Fruit fly (Drosophila melanogaster): ENCODE results near the gene CstF50.
A peak's percentile ranks its signal among the peaks of the same experiment; 100 is the strongest.

CstF50 gene

DNA sequence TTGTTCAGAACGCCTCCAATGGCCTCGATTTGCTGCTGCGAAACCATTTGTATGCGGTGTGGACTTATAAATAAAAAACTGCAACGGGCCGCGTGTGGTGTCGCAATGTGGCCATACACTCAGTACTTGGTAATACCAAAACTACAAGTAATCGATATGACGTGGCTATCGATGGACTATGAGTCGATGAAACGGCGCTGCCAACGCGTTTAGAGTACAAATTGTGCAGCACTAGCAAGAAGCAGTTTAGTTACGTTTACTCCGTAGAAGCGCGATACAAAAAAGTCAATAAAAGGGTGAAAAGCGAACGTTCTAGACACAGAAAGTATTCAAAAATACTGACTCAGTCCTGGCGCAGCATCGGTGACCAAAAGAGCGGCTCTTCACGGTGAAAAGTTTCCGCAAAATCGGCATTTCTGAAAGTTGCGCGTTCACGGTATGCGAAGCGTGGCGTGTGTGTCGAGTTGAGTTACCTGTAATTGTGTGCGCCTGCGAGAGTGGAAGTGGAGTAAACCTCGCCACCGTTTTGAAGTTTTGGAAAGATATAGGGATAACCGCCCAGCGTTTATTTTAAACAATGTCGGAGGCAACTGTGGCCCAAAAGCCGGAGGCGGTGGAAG is 10.8 kb upstream of the CstF50 start, which contains the start of the genes nero and CG1910:
TSS of gene nero (minus strand) at position 130 of the 620 bp plus-strand sequence.
TSS of gene CG1910 (plus strand) at position 215 of the 620 bp plus-strand sequence.
- TF ChIP-seq CTCF (optimal IDR thresholded peaks at IDR 0.05) (peak; percentile 18 to 40), CG8478 (optimal IDR thresholded peaks at IDR 0.05) (no peak)

DNA sequence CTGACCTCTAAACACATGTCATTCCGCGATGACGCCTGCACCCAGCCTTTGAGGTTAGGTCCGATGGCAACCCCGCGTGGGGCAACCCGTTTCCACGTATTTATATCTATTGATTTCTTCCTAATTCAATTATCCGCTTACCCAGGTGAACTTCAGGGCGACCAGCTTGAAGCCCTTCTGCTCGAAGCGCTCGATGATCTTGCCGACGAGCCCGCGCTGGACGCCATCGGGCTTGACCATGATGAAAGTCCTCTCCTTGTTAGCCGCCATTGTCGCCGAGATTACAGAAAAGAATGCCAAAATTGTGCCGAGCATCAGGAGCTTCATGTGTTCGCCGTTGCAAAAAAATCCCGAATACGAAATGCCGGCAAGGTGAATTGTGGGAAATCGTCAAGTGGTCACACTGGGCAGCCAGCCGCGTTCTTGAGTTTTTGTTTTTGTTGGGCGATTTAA is 8.9 kb upstream of the CstF50 start, which contains the start of gene awd:
TSS of gene awd (minus strand) at position 449 of the 453 bp plus-strand sequence.
- TF ChIP-seq CTCF (optimal IDR thresholded peaks at IDR 0.05) (peak in 1 of 2 experiments; percentile 24), CG8478 (optimal IDR thresholded peaks at IDR 0.05) (no peak)

DNA sequence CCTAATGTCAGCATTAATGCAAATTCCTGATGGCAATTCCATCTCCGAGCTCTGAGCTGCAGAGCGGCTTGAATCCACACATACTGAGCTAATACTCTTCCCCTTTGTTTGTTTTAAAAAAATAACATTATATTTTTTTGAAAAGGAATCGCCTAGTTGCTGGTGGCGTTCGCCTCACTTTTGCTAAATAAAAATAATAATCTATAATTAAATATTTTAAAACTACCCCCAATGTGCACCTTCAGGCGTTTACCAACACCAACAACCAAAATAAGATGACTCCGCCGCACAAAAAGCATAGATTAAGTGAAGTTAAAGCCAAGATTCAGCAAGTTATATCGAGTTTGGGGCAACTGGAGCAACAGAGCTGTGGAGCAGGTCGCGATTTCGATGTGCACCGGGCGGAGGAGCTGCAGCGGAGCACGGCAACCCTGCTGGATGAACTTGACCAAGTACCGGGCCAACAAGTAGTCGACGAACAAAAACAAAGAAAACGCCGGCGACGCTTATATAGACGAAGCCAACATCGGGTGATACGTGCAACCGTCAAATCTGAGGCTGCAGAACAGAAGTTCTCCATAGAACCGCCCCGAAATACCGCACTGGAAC is 7.4 kb upstream of the CstF50 start, which contains the start of gene CG1896:
TSS of gene CG1896 (plus strand) at position 239 of the 609 bp plus-strand sequence.
- no peak for TF ChIP-seq CG8478 (optimal IDR thresholded peaks at IDR 0.05)
- TF ChIP-seq CTCF (optimal IDR thresholded peaks at IDR 0.05) = no peak

DNA sequence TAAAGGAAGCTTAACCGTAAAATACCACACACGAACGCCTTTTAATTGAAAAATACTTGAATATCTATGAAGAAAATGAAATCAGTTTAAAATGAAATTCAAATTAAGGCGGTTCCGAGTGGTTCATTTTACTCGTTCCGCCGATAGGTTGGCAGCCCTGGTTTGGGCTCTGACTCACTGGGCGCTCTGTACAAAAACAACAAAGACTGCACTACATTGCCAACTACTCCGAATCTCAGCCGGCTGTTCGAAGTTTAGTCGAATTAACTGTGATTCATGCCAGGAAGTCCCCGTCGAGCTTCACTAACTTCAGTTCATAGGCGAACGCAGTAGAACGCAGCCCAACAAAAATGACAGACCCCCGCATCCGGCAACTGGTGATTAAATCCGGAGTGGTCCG is 6.5 kb upstream of the CstF50 start, which contains the start of gene Tbca:
TSS of gene Tbca (plus strand) at position 212 of the 400 bp plus-strand sequence.
- peak in 1 of 2 experiments; percentile 2 for TF ChIP-seq CTCF (optimal IDR thresholded peaks at IDR 0.05)
- no peak for TF ChIP-seq CG8478 (optimal IDR thresholded peaks at IDR 0.05)

DNA sequence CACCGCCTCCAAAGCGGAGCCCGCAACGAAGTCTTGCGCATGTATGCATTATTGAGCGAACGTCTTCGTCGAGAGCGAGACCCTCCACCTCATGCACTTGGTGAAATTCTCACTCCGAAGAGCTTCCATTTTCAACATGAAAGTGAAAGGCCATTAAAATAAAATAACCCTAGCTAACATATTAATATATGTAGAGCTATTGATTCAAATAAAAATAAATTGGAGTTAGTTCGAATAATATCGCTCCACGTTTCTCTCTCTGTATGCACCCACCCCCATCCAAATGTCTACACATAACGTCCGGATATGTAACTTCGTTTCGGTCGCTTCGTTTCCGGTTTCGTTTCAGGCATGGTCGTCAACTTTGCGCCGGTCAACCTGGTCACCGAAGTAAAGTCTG is 4.5 kb upstream of the CstF50 start:
- TF ChIP-seq CTCF (optimal IDR thresholded peaks at IDR 0.05) (no peak), CG8478 (optimal IDR thresholded peaks at IDR 0.05) (no peak)

DNA sequence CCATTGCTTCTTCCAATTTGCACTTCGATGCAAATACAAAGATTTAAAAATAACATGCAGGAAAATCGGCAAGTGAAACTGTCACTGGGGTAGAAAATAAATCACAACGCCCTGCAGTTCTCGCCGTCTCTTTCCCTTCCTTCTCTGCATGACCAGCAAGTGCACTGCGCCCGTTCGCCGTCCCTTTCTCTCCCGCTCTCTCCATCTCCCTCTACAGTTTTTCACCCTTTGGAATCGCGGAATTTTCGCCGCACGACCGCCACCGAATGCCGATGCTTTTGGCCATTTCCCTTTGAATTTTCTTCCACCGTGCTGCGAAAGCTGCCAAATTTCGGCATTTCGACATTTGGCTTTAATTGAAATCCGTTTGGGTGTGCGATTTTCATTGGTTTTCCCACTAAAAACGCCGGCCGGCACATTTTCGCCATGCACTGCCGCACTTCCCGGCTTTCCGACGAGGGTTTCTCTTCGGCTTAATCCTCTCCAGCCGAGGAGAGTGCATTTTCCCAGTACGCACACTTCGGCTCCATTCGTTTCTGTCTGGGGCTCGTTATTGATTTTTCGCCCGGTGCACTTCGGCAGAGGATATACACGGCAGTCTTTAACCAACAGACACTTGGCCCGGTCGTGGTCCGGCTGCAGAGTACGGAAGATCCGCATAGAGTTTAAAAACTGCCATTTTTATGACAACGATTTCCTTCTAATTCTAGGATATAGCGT is 2.5 kb upstream of the CstF50 start:
- no peak for TF ChIP-seq CG8478 (optimal IDR thresholded peaks at IDR 0.05)
- TF ChIP-seq CTCF (optimal IDR thresholded peaks at IDR 0.05) = no peak

DNA sequence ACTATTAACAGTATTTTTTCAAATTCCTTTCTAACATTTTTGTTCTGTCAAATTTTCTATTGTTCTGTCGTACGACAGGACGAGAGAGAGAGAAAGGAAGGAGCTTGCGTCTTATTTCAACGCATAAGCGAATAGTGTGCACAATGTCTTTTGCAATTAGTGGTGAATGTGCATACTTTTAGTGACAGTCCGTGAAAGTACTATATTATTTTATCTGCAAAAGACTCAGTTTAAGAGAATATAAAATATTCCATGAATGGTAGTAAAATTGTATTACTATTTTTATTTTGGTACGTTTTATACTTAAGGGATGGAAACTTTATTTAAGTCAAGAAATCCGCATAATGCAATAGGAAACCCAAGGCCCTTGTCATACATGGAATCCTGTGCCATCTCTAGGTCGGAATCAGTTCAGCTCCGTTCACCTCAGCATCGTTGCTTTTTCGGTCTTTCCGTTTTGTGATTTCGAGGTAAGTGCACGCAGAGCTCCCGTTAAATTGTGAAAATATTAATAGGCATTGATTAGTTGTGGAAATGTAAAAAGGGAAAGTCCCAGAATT is 1.4 kb upstream of the CstF50 start, which contains the start of gene eEF1alpha2:
TSS of gene eEF1alpha2 (plus strand) at position 409 of the 560 bp plus-strand sequence.
- TF ChIP-seq CG8478 (optimal IDR thresholded peaks at IDR 0.05) (no peak), CTCF (optimal IDR thresholded peaks at IDR 0.05) (no peak)

DNA sequence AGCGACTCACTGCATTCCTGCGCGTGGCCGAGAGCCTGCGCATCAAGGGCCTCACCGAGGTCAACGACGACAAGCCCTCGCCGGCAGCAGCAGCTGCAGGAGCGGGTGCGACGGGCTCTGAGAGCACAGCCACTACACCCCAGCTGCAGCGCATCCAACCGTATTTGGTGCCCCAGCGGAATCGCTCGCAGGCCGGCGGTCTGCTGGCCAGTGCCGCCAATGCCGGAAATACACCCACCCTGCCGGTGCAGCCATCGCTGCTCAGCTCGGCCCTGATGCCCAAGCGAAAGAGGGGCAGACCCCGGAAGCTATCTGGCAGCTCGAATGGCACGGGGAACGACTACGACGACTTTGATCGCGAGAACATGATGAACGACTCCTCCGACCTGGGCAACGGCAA is 9.0 kb downstream of the CstF50 start:
- no peak for TF ChIP-seq CTCF (optimal IDR thresholded peaks at IDR 0.05)
- TF ChIP-seq CG8478 (optimal IDR thresholded peaks at IDR 0.05) = no peak

DNA sequence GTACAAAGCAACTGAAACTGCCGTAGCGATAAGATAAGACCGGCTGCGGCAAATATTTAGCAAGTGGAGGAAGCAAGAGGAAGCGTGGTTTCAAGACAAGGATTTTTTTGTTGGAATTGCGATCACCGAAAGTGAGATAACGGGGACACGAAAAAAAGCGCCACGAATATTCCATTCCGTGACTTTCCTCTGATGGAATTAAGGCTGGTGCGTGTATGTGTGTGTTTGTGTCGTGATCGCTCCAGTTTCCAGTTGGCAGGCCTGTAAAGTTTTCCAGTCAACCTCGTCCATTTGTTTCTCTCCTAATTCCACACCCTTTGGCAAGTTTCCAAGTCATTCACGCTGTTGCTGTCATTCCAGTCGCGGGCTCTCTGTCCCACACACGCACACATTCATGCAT is 10.5 kb downstream of the CstF50 start:
- TF ChIP-seq CG8478 (optimal IDR thresholded peaks at IDR 0.05) = no peak
- TF ChIP-seq CTCF (optimal IDR thresholded peaks at IDR 0.05) = no peak

DNA sequence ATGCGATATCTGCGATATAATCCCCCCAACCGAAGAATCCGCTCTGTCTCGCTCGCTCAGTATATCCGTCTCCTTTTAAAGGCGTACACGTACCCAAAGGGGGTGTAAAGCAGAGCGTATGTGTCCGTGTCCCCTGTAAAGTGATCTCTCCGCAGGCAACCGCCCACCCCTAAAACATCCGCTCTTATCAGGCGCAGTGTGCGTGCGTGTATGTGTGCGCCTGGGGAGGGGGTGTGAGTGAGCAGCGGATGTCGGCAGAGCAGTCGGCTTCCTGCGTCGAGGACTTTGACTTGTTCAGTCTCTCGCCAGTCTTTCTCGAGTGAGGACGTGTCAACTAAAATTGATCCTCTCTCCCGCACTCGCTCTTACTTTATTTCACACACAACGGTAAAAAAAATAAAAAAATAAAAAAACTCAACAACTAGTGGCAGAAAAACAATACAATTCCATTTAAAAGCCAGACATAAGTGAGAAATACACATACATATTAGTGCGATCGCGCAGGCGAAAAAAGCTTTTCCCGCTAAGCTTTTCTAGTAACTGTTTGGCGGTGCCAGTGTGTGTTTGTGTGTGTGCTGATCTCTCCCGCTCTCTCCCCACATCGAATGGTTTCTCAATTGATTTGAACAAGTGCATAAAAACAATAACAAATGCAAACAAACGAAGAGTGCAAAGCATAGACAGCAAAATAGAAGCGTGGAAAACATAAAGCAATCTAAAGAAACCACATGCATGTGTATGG is 11.1 kb downstream of the CstF50 start:
- TF ChIP-seq CG8478 (optimal IDR thresholded peaks at IDR 0.05) (no peak), CTCF (optimal IDR thresholded peaks at IDR 0.05) (no peak)

DNA sequence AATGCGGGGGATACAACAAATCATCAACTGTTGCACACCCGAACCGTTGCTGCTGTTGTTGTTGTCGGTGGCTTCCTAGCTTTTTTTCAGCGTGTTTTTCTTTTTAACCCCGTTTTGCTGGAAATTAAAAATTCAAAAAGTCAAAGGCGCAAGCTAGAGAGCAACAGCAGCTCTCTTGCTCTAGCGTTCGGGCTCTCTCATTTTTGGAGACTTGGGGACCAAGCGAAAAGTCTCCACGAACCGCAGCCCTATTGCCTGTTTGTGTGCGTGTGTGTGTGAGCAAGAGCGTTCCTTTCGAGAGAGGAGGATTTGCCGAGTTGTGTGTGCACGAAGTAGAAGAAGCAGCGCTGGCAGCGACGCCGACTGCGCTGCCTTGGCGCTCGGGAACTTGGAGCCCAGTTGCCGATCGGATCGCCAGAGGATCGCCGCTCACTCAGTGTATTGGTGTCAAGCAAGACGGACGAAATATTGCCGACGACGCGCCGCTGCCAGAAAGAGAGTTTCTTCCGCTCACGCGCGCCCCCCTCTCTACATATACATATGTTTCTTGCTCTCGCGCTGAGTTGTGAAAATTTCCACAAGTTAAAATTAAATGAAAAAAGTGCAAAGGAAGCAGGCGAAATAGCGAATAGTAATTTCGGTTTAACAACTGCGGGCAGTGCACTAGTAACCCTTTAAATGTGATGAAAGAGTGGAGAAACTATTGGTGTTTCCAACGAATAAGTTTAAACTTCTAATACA is 12.0 kb downstream of the CstF50 start:
- TF ChIP-seq CTCF (optimal IDR thresholded peaks at IDR 0.05) = no peak
- no peak for TF ChIP-seq CG8478 (optimal IDR thresholded peaks at IDR 0.05)

DNA sequence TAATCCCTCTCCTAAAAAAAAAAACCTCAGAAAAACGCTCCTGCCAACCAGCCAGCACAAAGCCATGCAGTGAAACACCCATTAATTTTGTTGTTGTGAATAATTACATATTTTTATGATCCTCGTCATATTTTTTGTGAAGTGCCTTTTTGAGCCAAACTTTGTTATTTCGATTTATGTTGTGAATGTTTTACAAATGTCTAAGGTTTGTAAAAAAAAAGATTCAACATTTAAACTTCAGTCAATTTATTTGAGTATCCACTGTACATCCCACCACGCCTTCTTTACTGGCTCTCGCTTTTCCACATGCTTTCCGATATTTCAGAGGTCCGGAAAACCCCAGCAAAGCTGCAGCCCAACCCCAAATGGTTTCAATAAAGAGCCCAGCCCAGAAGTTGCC is 12.6 kb downstream of the CstF50 start:
- TF ChIP-seq CTCF (optimal IDR thresholded peaks at IDR 0.05) (no peak), CG8478 (optimal IDR thresholded peaks at IDR 0.05) (no peak)

DNA sequence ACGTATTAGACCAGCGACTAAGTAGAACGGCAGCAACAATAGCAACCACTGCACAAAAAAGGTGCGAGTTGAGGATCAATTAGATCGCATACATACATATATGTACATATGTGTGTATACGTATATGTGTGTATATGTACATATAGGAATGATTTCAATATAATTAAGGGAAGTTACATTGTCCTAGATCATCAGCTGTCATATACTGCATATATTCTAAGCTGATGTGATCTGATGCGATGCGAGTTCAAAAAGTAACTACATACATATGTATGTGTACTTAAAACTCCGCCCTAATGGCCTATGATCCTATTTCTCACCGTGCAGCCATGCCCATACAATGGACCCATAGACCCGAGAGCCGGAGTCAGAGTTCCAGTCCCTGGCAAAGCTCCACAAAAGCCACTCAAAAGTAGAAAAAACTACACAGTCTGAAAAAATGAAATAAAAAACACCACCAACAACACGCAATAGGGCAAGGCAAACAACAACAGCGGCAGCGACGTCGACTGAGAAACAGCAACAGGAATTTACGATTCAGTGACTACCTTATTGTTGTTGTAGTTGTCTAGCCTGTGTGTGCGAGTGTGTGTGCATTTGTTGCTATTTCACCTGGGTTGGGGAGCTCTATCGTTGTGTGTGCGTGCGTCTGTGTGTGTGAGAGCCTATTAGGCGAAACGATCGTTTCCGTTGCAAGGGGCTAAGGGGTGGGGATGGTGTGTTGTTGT is 13.4 kb downstream of the CstF50 start:
- TF ChIP-seq CTCF (optimal IDR thresholded peaks at IDR 0.05) = no peak
- TF ChIP-seq CG8478 (optimal IDR thresholded peaks at IDR 0.05) = no peak

All from S2 (cell line).